Comparison of ENCODE assay signal across 4 fruit fly cellular contexts in the genomic region with DNA sequence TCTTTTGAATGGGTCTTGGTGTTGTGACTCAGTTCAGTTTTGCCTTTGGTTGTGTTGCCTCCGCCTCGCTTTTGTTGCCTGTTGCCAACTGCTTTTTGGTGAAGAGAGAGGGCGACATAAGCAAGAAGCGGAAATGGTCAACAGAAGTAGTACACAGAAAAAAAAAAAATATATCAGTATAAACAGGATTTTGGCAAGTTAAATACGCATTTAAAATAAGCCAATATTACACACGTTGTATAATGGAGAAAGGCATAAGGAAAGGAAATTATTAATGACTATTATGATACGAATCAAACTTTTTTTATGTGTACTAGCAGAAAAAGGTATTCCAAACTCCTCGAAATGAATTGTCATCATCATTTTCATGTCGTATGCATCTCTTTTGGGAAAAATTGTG.
TF ChIP-seq lines count a peak whose summit lies in the region.

No protein-coding gene starts in this region.

- TF ChIP-seq CTCF in whole organism, embryonic (GFP tag; optimal IDR thresholded peaks at IDR 0.05; lab: Kevin White, UChicago) = no peak

TF ChIP-seq in whole organism, embryonic, 481 proteins besides CTCF, POLR2A, EP300 and RAD21 (continues in another document):
- TF ChIP-seq CG10979 (tag; optimal IDR thresholded peaks at IDR 0.05; lab: Kevin White, UChicago) (peak; percentile 58), Xbp1 (GFP tag; optimal IDR thresholded peaks at IDR 0.05; lab: Kevin White, UChicago) (peak; percentile 6), ATbp (GFP tag; optimal IDR thresholded peaks at IDR 0.05; lab: Kevin White, UChicago) (peak; percentile 17), CG12391 (tag; optimal IDR thresholded peaks at IDR 0.05; lab: Kevin White, UChicago) (peak; percentile 35), vvl (GFP tag; IDR thresholded peaks at IDR 0.05; lab: Robert Waterston, UW) (0 out of 2 replicates have a peak, but pooled peaks have one; percentile 14), unpg (GFP tag; optimal IDR thresholded peaks at IDR 0.05; lab: Kevin White, UChicago) (peak; percentile 28), HHEX (GFP tag; optimal IDR thresholded peaks at IDR 0.05; lab: Kevin White, UChicago) (no peak), CG15514 (GFP tag; optimal IDR thresholded peaks at IDR 0.05; lab: Kevin White, UChicago) (no peak), CG31441 (GFP tag; IDR thresholded peaks at IDR 0.05; lab: Robert Waterston, UW) (peak; percentile 43; the same call in 1 of the 2 replicates), lola (GFP tag; optimal IDR thresholded peaks at IDR 0.05; lab: Kevin White, UChicago) (peak in 1 of 3 experiments; percentile 33), dmrt11E (tag; optimal IDR thresholded peaks at IDR 0.05; lab: Kevin White, UChicago) (peak; percentile 58), CG5245 (GFP tag; optimal IDR thresholded peaks at IDR 0.05; lab: Kevin White, UChicago) (no peak), gem (tag; optimal IDR thresholded peaks at IDR 0.05; lab: Kevin White, UChicago) (peak; percentile 53), CG1602 (GFP tag; optimal IDR thresholded peaks at IDR 0.05; lab: Kevin White, UChicago) (no peak), ara (GFP tag; IDR thresholded peaks at IDR 0.05; lab: Robert Waterston, UW) (peak; percentile 51; the same call in 1 of the 2 replicates), Meics (GFP tag; optimal IDR thresholded peaks at IDR 0.05; lab: Kevin White, UChicago) (no peak), Hr51 (GFP tag; optimal IDR thresholded peaks at IDR 0.05; lab: Kevin White, UChicago) (peak in 1 of 2 experiments; percentile 10), CG14710 (tag; optimal IDR thresholded peaks at IDR 0.05; lab: Kevin White, UChicago) (peak; percentile 30), Ssrp (tag; optimal IDR thresholded peaks at IDR 0.05; lab: Kevin White, UChicago) (peak; percentile 23), fd96Cb (tag; optimal IDR thresholded peaks at IDR 0.05; lab: Kevin White, UChicago) (peak; percentile 16)

TF ChIP-seq in whole organism, prepupa, 60 proteins besides CTCF, POLR2A, EP300 and RAD21 (continues in another document):
- TF ChIP-seq spab (GFP tag; optimal IDR thresholded peaks at IDR 0.05; lab: Kevin White, UChicago) (no peak), esn (GFP tag; optimal IDR thresholded peaks at IDR 0.05; lab: Kevin White, UChicago) (peak; percentile 65), CG6163 (GFP tag; IDR thresholded peaks at IDR 0.05; lab: Robert Waterston, UW) (peak; percentile 46; the same call in 1 of the 3 replicates), CG15336 (GFP tag; IDR thresholded peaks at IDR 0.05; lab: Robert Waterston, UW) (0 out of 2 replicates have a peak, but pooled peaks have one; percentile 21), CG11762 (GFP tag; optimal IDR thresholded peaks at IDR 0.05; lab: Kevin White, UChicago; ENCODE audit: insufficient read depth) (no peak), Lpt (GFP tag; optimal IDR thresholded peaks at IDR 0.05; lab: Kevin White, UChicago) (no peak), Sox14 (GFP tag; optimal IDR thresholded peaks at IDR 0.05; lab: Kevin White, UChicago) (peak; percentile 18), topi (GFP tag; optimal IDR thresholded peaks at IDR 0.05; lab: Kevin White, UChicago) (peak; percentile 56), salr (GFP tag; optimal IDR thresholded peaks at IDR 0.05; lab: Kevin White, UChicago) (no peak), Sox102F (GFP tag; optimal IDR thresholded peaks at IDR 0.05; lab: Kevin White, UChicago) (peak; percentile 51), Hr38 (GFP tag; optimal IDR thresholded peaks at IDR 0.05; lab: Kevin White, UChicago) (no peak), CG8632 (GFP tag; optimal IDR thresholded peaks at IDR 0.05; lab: Kevin White, UChicago) (peak; percentile 19), net (GFP tag; optimal IDR thresholded peaks at IDR 0.05; lab: Kevin White, UChicago) (peak; percentile 19), dac (GFP tag; optimal IDR thresholded peaks at IDR 0.05; lab: Kevin White, UChicago) (no peak), pdm3 (GFP tag; optimal IDR thresholded peaks at IDR 0.05; lab: Kevin White, UChicago) (peak; percentile 35), Hr39 (GFP tag; optimal IDR thresholded peaks at IDR 0.05; lab: Kevin White, UChicago) (peak; percentile 49), Smox (GFP tag; optimal IDR thresholded peaks at IDR 0.05; lab: Kevin White, UChicago) (peak; percentile 42), CG16779 (tag; optimal IDR thresholded peaks at IDR 0.05; lab: Kevin White, UChicago) (no peak), vri (GFP tag; optimal IDR thresholded peaks at IDR 0.05; lab: Kevin White, UChicago) (no peak), CG9139 (GFP tag; optimal IDR thresholded peaks at IDR 0.05; lab: Kevin White, UChicago) (no peak), CG10631 (GFP tag; optimal IDR thresholded peaks at IDR 0.05; lab: Kevin White, UChicago) (no peak), Gug (GFP tag; IDR thresholded peaks at IDR 0.05; lab: Robert Waterston, UW) (no peak)

TF ChIP-seq in whole organism, pupa, 21 proteins besides CTCF, POLR2A, EP300 and RAD21:
- TF ChIP-seq CG15710 (tag; optimal IDR thresholded peaks at IDR 0.05; lab: Kevin White, UChicago) (peak; percentile 13), CG8159 (tag; optimal IDR thresholded peaks at IDR 0.05; lab: Kevin White, UChicago) (peak; percentile 33), Pif1A (GFP tag; optimal IDR thresholded peaks at IDR 0.05; lab: Kevin White, UChicago) (peak; percentile 25), CG34367 (tag; optimal IDR thresholded peaks at IDR 0.05; lab: Kevin White, UChicago) (no peak), Ets98B (GFP tag; IDR thresholded peaks at IDR 0.05; lab: Robert Waterston, UW) (no peak), CG13204 (GFP tag; optimal IDR thresholded peaks at IDR 0.05; lab: Kevin White, UChicago) (no peak), CG9948 (tag; optimal IDR thresholded peaks at IDR 0.05; lab: Kevin White, UChicago) (peak; percentile 7), CG4496 (GFP tag; IDR thresholded peaks at IDR 0.05; lab: Robert Waterston, UW) (no peak), Snoo (tag; optimal IDR thresholded peaks at IDR 0.05; lab: Kevin White, UChicago) (no peak), CG8301 (tag; optimal IDR thresholded peaks at IDR 0.05; lab: Kevin White, UChicago) (no peak), CG17806 (tag; optimal IDR thresholded peaks at IDR 0.05; lab: Kevin White, UChicago) (peak; percentile 24), fd96Ca (GFP tag; IDR thresholded peaks at IDR 0.05; lab: Robert Waterston, UW) (no peak), EcR (GFP tag; optimal IDR thresholded peaks at IDR 0.05; lab: Kevin White, UChicago) (no peak), rn (GFP tag; IDR thresholded peaks at IDR 0.05; lab: Robert Waterston, UW) (no peak)

TF ChIP-seq in whole organism, wandering third instar larva, 38 proteins besides CTCF, POLR2A, EP300 and RAD21:
- peak; percentile 9 for TF ChIP-seq brk (GFP tag; optimal IDR thresholded peaks at IDR 0.05; lab: Kevin White, UChicago)
- TF ChIP-seq fru (GFP tag; optimal IDR thresholded peaks at IDR 0.05; lab: Kevin White, UChicago) = peak; percentile 44
- TF ChIP-seq N (GFP tag; optimal IDR thresholded peaks at IDR 0.05; lab: Kevin White, UChicago) = no peak
- TF ChIP-seq OdsH (GFP tag; optimal IDR thresholded peaks at IDR 0.05; lab: Kevin White, UChicago) = peak; percentile 15
- TF ChIP-seq Hnf4 (GFP tag; optimal IDR thresholded peaks at IDR 0.05; lab: Kevin White, UChicago) = peak; percentile 18
- TF ChIP-seq GATAd (GFP tag; optimal IDR thresholded peaks at IDR 0.05; lab: Kevin White, UChicago) = no peak
- peak; percentile 39 for TF ChIP-seq rgr (GFP tag; optimal IDR thresholded peaks at IDR 0.05; lab: Kevin White, UChicago)
- peak; percentile 33 for TF ChIP-seq psq (GFP tag; optimal IDR thresholded peaks at IDR 0.05; lab: Kevin White, UChicago)
- TF ChIP-seq pan (optimal IDR thresholded peaks at IDR 0.05; lab: Kevin White, UChicago) = no peak
- TF ChIP-seq foxo (GFP tag; optimal IDR thresholded peaks at IDR 0.05; lab: Kevin White, UChicago) = peak in 1 of 2 experiments; percentile 29
- peak; percentile 30 for TF ChIP-seq h (GFP tag; optimal IDR thresholded peaks at IDR 0.05; lab: Kevin White, UChicago)
- TF ChIP-seq Dfd (GFP tag; optimal IDR thresholded peaks at IDR 0.05; lab: Kevin White, UChicago) = no peak

Comparison
In these comparisons a context has a peak if more than half of its experiments do, and no peak if none do; other contexts are left out.
1. Of the 7 proteins assayed by ChIP-seq in both whole organism, embryonic and whole organism, prepupa: peak only in whole organism, embryonic: Blimp-1; only in whole organism, prepupa: Hr39; in both: Sox102F; in neither: 4.